Fruit fly (Drosophila melanogaster) whole organism, embryonic: ENCODE measurements around the gene mop.

Experiments
- Antp ChIP-seq: fragments of 200-800 bp; sonication (Bioruptor generic); optimal IDR thresholded peaks from 3 replicates; lab custom pipeline; 2016; ENCODE audit warnings: missing biosample characterization, missing genetic modification characterization
- CG10267 ChIP-seq: fragments of 200-800 bp; sonication (Bioruptor generic); optimal IDR thresholded peaks from 2 replicates; lab custom pipeline; 2018; ENCODE audit warnings: missing biosample characterization, mild to moderate bottlenecking, missing genetic modification characterization, moderate library complexity
- CG10366 ChIP-seq: fragments of 200-800 bp; sonication (Bioruptor generic); IDR thresholded peaks from 2 replicates; pipeline ENCODE4 v1.3.6; 2022; ENCODE audit warnings: missing biosample characterization, missing genetic modification characterization
- CG10565 ChIP-seq: fragments of 200-800 bp; sonication (Bioruptor generic); optimal IDR thresholded peaks from 3 replicates; lab custom pipeline; 2016; ENCODE audit warnings: missing biosample characterization, mild to moderate bottlenecking, missing genetic modification characterization
- CG12391 ChIP-seq: fragments of 200-800 bp; sonication (Bioruptor generic); optimal IDR thresholded peaks from 3 replicates; lab custom pipeline; 2018; ENCODE audit warnings: missing biosample characterization, mild to moderate bottlenecking, missing genetic modification characterization, moderate library complexity
- CG13296 ChIP-seq: fragments of 200-800 bp; sonication (Bioruptor generic); optimal IDR thresholded peaks from 3 replicates; lab custom pipeline; 2018; ENCODE audit warnings: missing biosample characterization, mild to moderate bottlenecking, missing genetic modification characterization
- CG14441 ChIP-seq: fragments of 200-800 bp; sonication (Bioruptor generic); IDR thresholded peaks from 2 replicates; pipeline ENCODE4 v1.3.6; 2022; ENCODE audit warnings: missing biosample characterization, missing genetic modification characterization
- CG14667 ChIP-seq: fragments of 200-800 bp; sonication (Bioruptor generic); IDR thresholded peaks from 2 replicates; pipeline ENCODE4 v1.3.6; 2022; ENCODE audit warnings: missing biosample characterization, missing genetic modification characterization
- CG14860 ChIP-seq: fragments of 200-800 bp; sonication (Bioruptor generic); IDR thresholded peaks from 3 replicates; pipeline ENCODE4 v1.3.6; 2022; ENCODE audit warnings: missing biosample characterization, missing genetic modification characterization; ENCODE audit not compliant: partially characterized antibody
- CG14965 ChIP-seq: fragments of 200-800 bp; sonication (Bioruptor generic); optimal IDR thresholded peaks from 2 replicates; lab custom pipeline; 2016; ENCODE audit warnings: missing biosample characterization, missing genetic modification characterization, borderline replicate concordance
- CG15011 ChIP-seq: fragments of 200-800 bp; sonication (Bioruptor generic); optimal IDR thresholded peaks from 3 replicates; lab custom pipeline; 2018; ENCODE audit warnings: missing biosample characterization, mild to moderate bottlenecking, missing genetic modification characterization
- CG17359 ChIP-seq: fragments of 200-800 bp; sonication (Bioruptor generic); optimal IDR thresholded peaks from 3 replicates; lab custom pipeline; 2018; ENCODE audit warnings: missing biosample characterization, mild to moderate bottlenecking, missing genetic modification characterization, moderate library complexity
- CG2129 ChIP-seq: fragments of 200-800 bp; sonication (Bioruptor generic); IDR thresholded peaks from 2 replicates; pipeline ENCODE4 v1.3.6; 2022; ENCODE audit warnings: missing biosample characterization, missing genetic modification characterization; ENCODE audit not compliant: partially characterized antibody
- CG2678 ChIP-seq: fragments of 200-800 bp; sonication (Bioruptor generic); optimal IDR thresholded peaks from 3 replicates; lab custom pipeline; 2019; ENCODE audit warnings: missing biosample characterization, mild to moderate bottlenecking, missing genetic modification characterization, moderate library complexity
- CG3407 ChIP-seq: fragments of 200-800 bp; sonication (Bioruptor generic); optimal IDR thresholded peaks from 2 replicates; lab custom pipeline; 2018; ENCODE audit warnings: missing biosample characterization, mild to moderate bottlenecking, missing genetic modification characterization
- CG34376 ChIP-seq: fragments of 200-800 bp; sonication (Bioruptor generic); optimal IDR thresholded peaks from 2 replicates; lab custom pipeline; 2018; ENCODE audit warnings: missing biosample characterization, mild to moderate bottlenecking, missing genetic modification characterization
- CG43689 ChIP-seq: fragments of 200-800 bp; sonication (Bioruptor generic); IDR thresholded peaks from 2 replicates; pipeline ENCODE4 v1.3.6; 2022; ENCODE audit warnings: missing biosample characterization, missing genetic modification characterization
- CG4617 ChIP-seq: fragments of 200-800 bp; sonication (Bioruptor generic); optimal IDR thresholded peaks from 3 replicates; lab custom pipeline; 2016; ENCODE audit warnings: missing biosample characterization, missing genetic modification characterization, borderline replicate concordance
- CG4854 ChIP-seq: fragments of 200-800 bp; sonication (Bioruptor generic); optimal IDR thresholded peaks from 2 replicates; lab custom pipeline; 2016; ENCODE audit warnings: missing biosample characterization, missing genetic modification characterization, inconsistent platforms
- CG6791 ChIP-seq: fragments of 200-800 bp; sonication (Bioruptor generic); IDR thresholded peaks from 3 replicates; pipeline ENCODE4 v1.3.6; 2022; ENCODE audit warnings: missing biosample characterization, missing genetic modification characterization; ENCODE audit not compliant: partially characterized antibody
- CG7839 ChIP-seq: fragments of 200-800 bp; sonication (Bioruptor generic); optimal IDR thresholded peaks from 3 replicates; lab custom pipeline; 2018; ENCODE audit warnings: missing biosample characterization, mild to moderate bottlenecking, missing genetic modification characterization, moderate library complexity
- CG7928 ChIP-seq: fragments of 200-800 bp; sonication (Bioruptor generic); optimal IDR thresholded peaks from 2 replicates; lab custom pipeline; 2017; ENCODE audit warnings: missing biosample characterization, mild to moderate bottlenecking, missing genetic modification characterization
- CG8281 ChIP-seq: fragments of 200-800 bp; sonication (Bioruptor generic); optimal IDR thresholded peaks from 2 replicates; lab custom pipeline; 2018; ENCODE audit warnings: missing biosample characterization, mild to moderate bottlenecking, missing genetic modification characterization, moderate library complexity
- CG9727 ChIP-seq: fragments of 200-800 bp; sonication (Bioruptor generic); optimal IDR thresholded peaks from 3 replicates; lab custom pipeline; 2017; ENCODE audit warnings: missing biosample characterization, mild to moderate bottlenecking, missing genetic modification characterization
- CG9797 ChIP-seq: fragments of 200-800 bp; sonication (Bioruptor generic); optimal IDR thresholded peaks from 3 replicates; lab custom pipeline; 2018; ENCODE audit warnings: missing biosample characterization, mild to moderate bottlenecking, missing genetic modification characterization
- Dbx ChIP-seq: fragments of 200-800 bp; sonication (Bioruptor generic); IDR thresholded peaks from 3 replicates; pipeline ENCODE4 v1.3.6; 2022; ENCODE audit warnings: missing biosample characterization, missing genetic modification characterization
- Dip2 ChIP-seq: fragments of 200-800 bp; sonication (Bioruptor generic); IDR thresholded peaks from 2 replicates; pipeline ENCODE4 v1.3.6; 2022; ENCODE audit warnings: missing biosample characterization, missing genetic modification characterization
- Eip74EF ChIP-seq, 2 experiments: fragments of 200-800 bp in 1 of 2; fragments of >200 bp in 1 of 2; sonication (Bioruptor generic) in 1 of 2; optimal IDR thresholded peaks; 2 replicates each; lab custom pipeline; 2017 to 2019; ENCODE audit warnings: missing biosample characterization in 2 of 2, missing genetic modification characterization in 2 of 2, mild to moderate bottlenecking in 1 of 2, moderate library complexity in 1 of 2
- HLH3B ChIP-seq: fragments of 200-800 bp; sonication (Bioruptor generic); IDR thresholded peaks from 2 replicates; pipeline ENCODE4 v1.3.6; 2022; ENCODE audit warnings: missing biosample characterization, missing genetic modification characterization
- Med ChIP-seq: fragments of 200-800 bp; sonication (Bioruptor generic); peaks from one replicate; lab custom pipeline; 2016; ENCODE audit warnings: missing biosample characterization, missing genetic modification characterization, mild to moderate bottlenecking, inconsistent platforms, moderate library complexity
- Xbp1 ChIP-seq: fragments of 200-800 bp; sonication (Bioruptor generic); optimal IDR thresholded peaks from 3 replicates; lab custom pipeline; 2016; ENCODE audit warnings: missing biosample characterization, mild to moderate bottlenecking, missing genetic modification characterization
- ac ChIP-seq: fragments of 200-800 bp; sonication (Bioruptor generic); optimal IDR thresholded peaks from 3 replicates; lab custom pipeline; 2017; ENCODE audit warnings: missing biosample characterization, mild to moderate bottlenecking, missing genetic modification characterization
- bab2 ChIP-seq: fragments of 200-800 bp; sonication (Bioruptor generic); optimal IDR thresholded peaks from 2 replicates; lab custom pipeline; 2016; ENCODE audit warnings: missing biosample characterization, missing genetic modification characterization
- ci ChIP-seq: fragments of 200-800 bp; sonication (Bioruptor generic); IDR thresholded peaks from 3 replicates; pipeline ENCODE4 v1.3.6; 2022; ENCODE audit warnings: missing biosample characterization, missing genetic modification characterization
- crp ChIP-seq, 2 experiments: fragments of 200-800 bp; sonication (Bioruptor generic); optimal IDR thresholded peaks; 2 replicates in 1 of 2; 3 replicates in 1 of 2; lab custom pipeline; 2017; ENCODE audit warnings: missing biosample characterization in 2 of 2, missing genetic modification characterization in 2 of 2, mild to moderate bottlenecking in 1 of 2, moderate library complexity in 1 of 2
- dm ChIP-seq: fragments of 200-800 bp; sonication (Bioruptor generic); optimal IDR thresholded peaks from 3 replicates; lab custom pipeline; 2016; ENCODE audit warnings: missing biosample characterization, missing genetic modification characterization
- ems ChIP-seq: fragments of 200-800 bp; sonication (Bioruptor generic); optimal IDR thresholded peaks from 3 replicates; lab custom pipeline; 2016; ENCODE audit warnings: missing biosample characterization, missing genetic modification characterization
- gro ChIP-seq: fragments of 200-800 bp; sonication (Bioruptor generic); optimal IDR thresholded peaks from 2 replicates; lab custom pipeline; 2016; ENCODE audit warnings: missing biosample characterization, missing genetic modification characterization
- her ChIP-seq: fragments of 200-800 bp; sonication (Bioruptor generic); optimal IDR thresholded peaks from 2 replicates; lab custom pipeline; 2016; ENCODE audit warnings: missing biosample characterization, missing genetic modification characterization
- ken ChIP-seq: fragments of 200-800 bp; sonication (Bioruptor generic); IDR thresholded peaks from 3 replicates; pipeline ENCODE4 v1.3.6; 2022; ENCODE audit warnings: missing biosample characterization, missing genetic modification characterization
- lola ChIP-seq, 3 experiments: fragments of >200 bp in 2 of 3; fragments of 200-800 bp in 1 of 3; sonication (Bioruptor generic) in 1 of 3; optimal IDR thresholded peaks; 2 replicates each; lab custom pipeline; 2017 to 2019; ENCODE audit warnings: missing biosample characterization in 3 of 3, missing genetic modification characterization in 3 of 3, mild to moderate bottlenecking in 1 of 3, moderate library complexity in 1 of 3
- maf-S ChIP-seq: fragments of 200-800 bp; sonication (Bioruptor generic); optimal IDR thresholded peaks from 2 replicates; lab custom pipeline; 2016; ENCODE audit warnings: missing biosample characterization, missing genetic modification characterization
- pan ChIP-seq, 4 experiments: fragments of >200 bp in 3 of 4; fragments of 200-800 bp in 1 of 4; sonication (Bioruptor generic) in 1 of 4; optimal IDR thresholded peaks in 3 of 4; IDR thresholded peaks in 1 of 4; 2 replicates each; pipeline versions ENCODE4 v1.3.6 to Lab custom; 2017 to 2022; ENCODE audit warnings: missing biosample characterization in 2 of 4, missing genetic modification characterization in 2 of 4, mixed read lengths in 1 of 4
- run ChIP-seq: fragments of 200-800 bp; sonication (Bioruptor generic); optimal IDR thresholded peaks from 3 replicates; lab custom pipeline; 2018; ENCODE audit warnings: missing biosample characterization, mild to moderate bottlenecking, missing genetic modification characterization
- seq ChIP-seq: fragments of 200-800 bp; sonication (Bioruptor generic); IDR thresholded peaks from 2 replicates; pipeline ENCODE4 v1.3.6; 2022; ENCODE audit warnings: missing biosample characterization, missing genetic modification characterization
- ssp ChIP-seq: fragments of 200-800 bp; sonication (Bioruptor generic); IDR thresholded peaks from 2 replicates; pipeline ENCODE4 v1.3.6; 2022; ENCODE audit warnings: missing biosample characterization, missing genetic modification characterization
- ttk ChIP-seq: fragments of 200-800 bp; sonication (Bioruptor generic); IDR thresholded peaks from 2 replicates; pipeline ENCODE4 v2.1.2; 2022; ENCODE audit warnings: missing biosample characterization, missing genetic modification characterization
- unpg ChIP-seq: fragments of 200-800 bp; sonication (Bioruptor generic); optimal IDR thresholded peaks from 3 replicates; lab custom pipeline; 2018; ENCODE audit warnings: missing biosample characterization, mild to moderate bottlenecking, missing genetic modification characterization, moderate library complexity

mop gene

DNA sequence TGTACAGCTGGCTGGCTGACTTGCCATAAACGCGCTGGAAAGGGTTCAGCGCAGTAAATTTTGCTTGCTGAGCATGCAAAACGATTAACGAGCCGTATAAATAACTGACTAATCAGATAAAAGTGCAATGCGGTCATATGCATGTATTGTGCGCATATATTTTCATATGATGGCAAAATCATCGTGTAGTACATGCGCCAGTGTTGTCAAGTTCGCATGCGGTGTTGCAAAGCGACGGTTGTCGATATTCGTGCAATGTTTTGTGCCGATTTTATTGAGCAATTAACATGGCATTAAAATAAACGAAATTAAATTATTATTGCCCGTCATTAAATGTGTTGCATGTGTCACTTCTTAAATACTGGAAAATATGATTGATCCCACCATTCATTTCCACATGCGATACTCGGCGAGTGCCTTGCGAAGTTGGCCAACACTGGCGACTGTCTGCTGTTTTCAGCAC is 14.2 kb upstream of the mop start:
- TF ChIP-seq ci (GFP tag; lab: Robert Waterston, UW) (peak; percentile 86), CG15011 (no peak), CG17359 (peak; percentile 63), CG10366 (peak; percentile 66), ems (GFP tag; lab: Kevin White, UChicago) (peak; percentile 74), CG43689 (GFP tag; lab: Robert Waterston, UW) (peak; percentile 34; the same call in 1 of the 2 replicates), crp (GFP tag; optimal IDR thresholded peaks at IDR 0.05; lab: Kevin White, UChicago) (peak in 1 of 2 experiments; percentile 58), dm (GFP tag; lab: Kevin White, UChicago) (peak; percentile 83), Dbx (GFP tag; lab: Robert Waterston, UW) (peak; percentile 91), CG7928 (GFP tag; lab: Kevin White, UChicago) (peak; percentile 30), ken (GFP tag; lab: Robert Waterston, UW) (peak; percentile 79; the same call in 2 of the 3 replicates), Med (GFP tag; lab: Kevin White, UChicago) (peak; percentile 99), bab2 (GFP tag; lab: Kevin White, UChicago) (peak; percentile 79), Dip2 (GFP tag; lab: Robert Waterston, UW) (no peak), Xbp1 (peak; percentile 83), pan (optimal IDR thresholded peaks at IDR 0.05; lab: Kevin White, UChicago) (no peak), pan (GFP tag; optimal IDR thresholded peaks at IDR 0.05 in 1 of 2, IDR thresholded peaks at IDR 0.05 in 1 of 2) (peak in 1 of 2 experiments; percentile 67), CG4854 (GFP tag; lab: Kevin White, UChicago) (peak; percentile 84), CG14667 (GFP tag; lab: Robert Waterston, UW) (peak; percentile 47), CG12391 (peak; percentile 71), seq (GFP tag; lab: Robert Waterston, UW) (peak; percentile 48; the same call in 1 of the 2 replicates), CG34376 (GFP tag; lab: Kevin White, UChicago) (peak; percentile 38), CG4617 (GFP tag; lab: Kevin White, UChicago) (peak; percentile 98), CG2129 (GFP tag; lab: Robert Waterston, UW) (peak; percentile 81), run (tag; lab: Kevin White, UChicago) (peak; percentile 8), her (GFP tag; lab: Kevin White, UChicago) (peak; percentile 81), CG7839 (tag; lab: Kevin White, UChicago) (no peak), CG2678 (tag; lab: Kevin White, UChicago) (no peak), CG9727 (GFP tag; lab: Kevin White, UChicago) (peak; percentile 64), gro (GFP tag; lab: Kevin White, UChicago) (peak; percentile 85), CG3407 (GFP tag; lab: Kevin White, UChicago) (peak; percentile 16), Antp (GFP tag; lab: Kevin White, UChicago) (peak; percentile 89), CG14965 (GFP tag; lab: Kevin White, UChicago) (no peak), ssp (peak; percentile 75), CG10565 (GFP tag; lab: Kevin White, UChicago) (peak; percentile 4), CG14860 (GFP tag; lab: Robert Waterston, UW) (peak; percentile 76), CG9797 (GFP tag; lab: Kevin White, UChicago) (peak; percentile 34), HLH3B (GFP tag; lab: Robert Waterston, UW) (peak; percentile 64), CG13296 (GFP tag; lab: Kevin White, UChicago) (no peak), Eip74EF (GFP tag; optimal IDR thresholded peaks at IDR 0.05; lab: Kevin White, UChicago) (no peak), CG10267 (tag; lab: Kevin White, UChicago) (peak; percentile 96), maf-S (GFP tag; lab: Kevin White, UChicago) (peak; percentile 85), unpg (GFP tag; lab: Kevin White, UChicago) (peak; percentile 73), CG8281 (tag; lab: Kevin White, UChicago) (peak; percentile 37), CG14441 (GFP tag; lab: Robert Waterston, UW) (peak; percentile 68), CG6791 (GFP tag; lab: Robert Waterston, UW) (peak; percentile 69), ttk (GFP tag; lab: Robert Waterston, UW) (peak; percentile 69), lola (GFP tag; optimal IDR thresholded peaks at IDR 0.05; lab: Kevin White, UChicago) (peak in 1 of 3 experiments; percentile 31), ac (GFP tag; lab: Kevin White, UChicago) (no peak)
